Worm (Caenorhabditis elegans): Measurements from ENCODE around the gene ift-81.

ift-81 gene

ce11 chrX:5297942-5298611 lies at the start of gene ift-81 (continued):
- peak; percentile 20 for TF ChIP-seq hlh-11 (tag; optimal IDR thresholded peaks at IDR 0.05)
- no peak for TF ChIP-seq dmd-8 (GFP tag; IDR thresholded peaks at IDR 0.05)
- no peak for TF ChIP-seq spr-1 (tag; optimal IDR thresholded peaks at IDR 0.05)
- peak; percentile 65 for TF ChIP-seq hmg-1.1 (GFP tag; IDR thresholded peaks at IDR 0.05)
- TF ChIP-seq Y105C5A.15 (GFP tag; IDR thresholded peaks at IDR 0.05): no peak
- TF ChIP-seq ceh-44 (GFP tag; IDR thresholded peaks at IDR 0.05): no peak
- no peak for TF ChIP-seq nhr-76 (tag; optimal IDR thresholded peaks at IDR 0.05)
- no peak for TF ChIP-seq spr-3 (GFP tag; optimal IDR thresholded peaks at IDR 0.05)
- TF ChIP-seq arid-1 (GFP tag; conservative IDR thresholded peaks at IDR 0.05): no peak
- TF ChIP-seq D1046.2 (GFP tag; IDR thresholded peaks at IDR 0.05): no peak
- no peak for TF ChIP-seq lin-1 (GFP tag; IDR thresholded peaks at IDR 0.05)
- no peak for TF ChIP-seq jun-1 (tag; optimal IDR thresholded peaks at IDR 0.05)
- no peak for TF ChIP-seq F10B5.3 (tag; optimal IDR thresholded peaks at IDR 0.05)
- TF ChIP-seq cey-2 (tag; optimal IDR thresholded peaks at IDR 0.05; ENCODE audit: borderline replicate concordance, insufficient read depth): no peak
- peak in 1 of 2 experiments; percentile 62 for TF ChIP-seq lsy-2 (tag; optimal IDR thresholded peaks at IDR 0.05)
- TF ChIP-seq attf-4 (tag; optimal IDR thresholded peaks at IDR 0.05): no peak
- no peak for TF ChIP-seq ceh-82 (tag; optimal IDR thresholded peaks at IDR 0.05)
- no peak for TF ChIP-seq gei-8 (GFP tag; optimal IDR thresholded peaks at IDR 0.05)
- TF ChIP-seq daf-8 (GFP tag; IDR thresholded peaks at IDR 0.05): no peak
- peak; percentile 2 for TF ChIP-seq hlh-30 (tag; optimal IDR thresholded peaks at IDR 0.05; ENCODE audit: insufficient read depth)
- no peak for TF ChIP-seq snpc-4 (tag; optimal IDR thresholded peaks at IDR 0.05)
- TF ChIP-seq rbr-2 (tag; optimal IDR thresholded peaks at IDR 0.05): peak; percentile 66
- TF ChIP-seq unc-130 (GFP tag; optimal IDR thresholded peaks at IDR 0.05): no peak
- 0 out of 2 replicates have a peak, but pooled peaks have one; percentile 16 for TF ChIP-seq dmd-6 (GFP tag; IDR thresholded peaks at IDR 0.05)
- TF ChIP-seq aha-1 (tag): peak; percentile 96

DNA sequence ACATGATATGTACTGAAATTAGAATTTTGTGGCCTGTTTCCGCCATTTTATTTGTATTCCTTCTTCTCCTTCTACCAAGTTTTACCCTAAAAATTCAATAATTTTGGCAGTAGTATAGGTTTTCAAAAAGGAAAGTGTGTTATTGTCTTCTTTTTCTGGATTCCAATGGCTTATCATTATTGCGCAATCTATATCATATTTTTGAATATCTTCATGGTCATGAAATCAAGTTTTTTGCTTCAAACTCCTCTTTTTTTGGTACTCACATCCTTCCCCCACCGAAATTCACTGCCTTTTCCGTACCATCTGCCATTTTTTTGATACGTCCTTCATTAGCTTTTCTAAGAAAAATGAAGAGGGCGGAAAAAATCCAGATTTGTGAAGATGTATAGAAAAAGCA lies 49.6 kb upstream of the ift-81 start:
- no peak for TF ChIP-seq mxl-2 (GFP tag; conservative IDR thresholded peaks at IDR 0.05)
- peak; percentile 63 for TF ChIP-seq aha-1 (tag)

ce11 chrX:5249603-5250002 lies 48.8 kb upstream of the ift-81 start, which contains the start of gene Y34B4A.10:
TSS of gene Y34B4A.10 (plus strand) at chrX:5249903.
- TF ChIP-seq unc-62 (GFP tag; optimal IDR thresholded peaks at IDR 0.05 in 1 of 2) (peak in 1 of 2 experiments; percentile 6), unc-62 (tag; optimal IDR thresholded peaks at IDR 0.05) (no peak), cey-2 (tag; optimal IDR thresholded peaks at IDR 0.05; ENCODE audit: borderline replicate concordance, insufficient read depth) (no peak)

ce11 chrX:5252798-5253197 lies 45.6 kb upstream of the ift-81 start, which contains the start of gene nspg-14:
TSS of gene nspg-14 (plus strand) at chrX:5253047.
- TF ChIP-seq lin-1 (GFP tag; IDR thresholded peaks at IDR 0.05) (peak; percentile 69; the same call in 1 of the 2 replicates), aly-2 (tag; optimal IDR thresholded peaks at IDR 0.05) (no peak), nhr-76 (tag; optimal IDR thresholded peaks at IDR 0.05) (no peak), zfp-2 (tag; optimal IDR thresholded peaks at IDR 0.05) (no peak), rbr-2 (tag; optimal IDR thresholded peaks at IDR 0.05) (no peak), vab-7 (GFP tag; IDR thresholded peaks at IDR 0.05) (no peak), madf-9 (GFP tag; conservative IDR thresholded peaks at IDR 0.05) (no peak), lin-29 (GFP tag; IDR thresholded peaks at IDR 0.05) (no peak), snpc-4 (tag; optimal IDR thresholded peaks at IDR 0.05) (no peak), nhr-111 (GFP tag; optimal IDR thresholded peaks at IDR 0.05) (no peak), unc-62 (GFP tag; optimal IDR thresholded peaks at IDR 0.05 in 1 of 2) (no peak), unc-62 (tag; optimal IDR thresholded peaks at IDR 0.05) (no peak), daf-12 (tag; optimal IDR thresholded peaks at IDR 0.05) (no peak), dpl-1 (GFP tag; optimal IDR thresholded peaks at IDR 0.05) (no peak), daf-19 (GFP tag; conservative IDR thresholded peaks at IDR 0.05) (no peak), fos-1 (tag; optimal IDR thresholded peaks at IDR 0.05) (no peak), F26F4.8 (GFP tag; conservative IDR thresholded peaks at IDR 0.05) (no peak), T26A8.4 (GFP tag; IDR thresholded peaks at IDR 0.05) (no peak), F49E8.2 (tag; optimal IDR thresholded peaks at IDR 0.05; ENCODE audit: borderline replicate concordance) (no peak), nhr-25 (tag; optimal IDR thresholded peaks at IDR 0.05; ENCODE audit: borderline replicate concordance, insufficient read depth) (no peak), lim-7 (GFP tag; IDR thresholded peaks at IDR 0.05) (no peak), nhr-237 (tag; optimal IDR thresholded peaks at IDR 0.05) (no peak), zip-2 (tag; optimal IDR thresholded peaks at IDR 0.05) (no peak), mdl-1 (tag; optimal IDR thresholded peaks at IDR 0.05) (peak in 1 of 2 experiments; percentile 21)

Data from whole organism, L4 larva.